Worm (Caenorhabditis elegans) whole organism, mixed stage, embryonic: ENCODE data around the gene his-31.
A peak's percentile ranks its signal among the peaks of the same experiment; 100 is the strongest.

Experiments used
- M03D4.4 ChIP-seq: sonication (generic microtip); optimal IDR thresholded peaks from 2 replicates; lab custom pipeline; 2017; ENCODE audit warnings: mild to moderate bottlenecking, missing genetic modification characterization, missing compliant biosample characterization
- bed-3 ChIP-seq: fragments of 200-800 bp; sonication (Bioruptor generic); optimal IDR thresholded peaks from 3 replicates; lab custom pipeline; 2018; ENCODE audit warnings: mild to moderate bottlenecking, missing genetic modification characterization, moderate library complexity, missing compliant biosample characterization
- ceh-39 ChIP-seq: fragments of 150-350 bp; optimal IDR thresholded peaks from 2 replicates; lab custom pipeline; 2014; ENCODE audit warnings: missing biosample characterization, missing genetic modification characterization
- ceh-43 ChIP-seq: fragments of 200-800 bp; sonication (Bioruptor generic); optimal IDR thresholded peaks from 2 replicates; lab custom pipeline; 2018; ENCODE audit warnings: mild to moderate bottlenecking, missing genetic modification characterization, moderate library complexity, missing compliant biosample characterization
- ceh-83 ChIP-seq: fragments of 200-800 bp; sonication (Bioruptor generic); optimal IDR thresholded peaks from 2 replicates; lab custom pipeline; 2018; ENCODE audit warnings: mild to moderate bottlenecking, missing genetic modification characterization, missing compliant biosample characterization
- ces-1 ChIP-seq: fragments of 150-350 bp; optimal IDR thresholded peaks from 2 replicates; lab custom pipeline; 2014; ENCODE audit warnings: missing biosample characterization, missing genetic modification reagents, missing genetic modification characterization
- cnd-1 ChIP-seq: fragments of 200-800 bp; sonication (Bioruptor generic); optimal IDR thresholded peaks from 2 replicates; lab custom pipeline; 2018; ENCODE audit warnings: mild to moderate bottlenecking, missing genetic modification characterization, missing compliant biosample characterization
- drap-1 ChIP-seq: fragments of 200-800 bp; sonication (Bioruptor generic); optimal IDR thresholded peaks from 3 replicates; lab custom pipeline; 2018; ENCODE audit warnings: mild to moderate bottlenecking, missing genetic modification characterization, missing compliant biosample characterization
- elt-1 ChIP-seq: sonication (generic microtip); optimal IDR thresholded peaks from 2 replicates; lab custom pipeline; 2017; ENCODE audit warnings: missing genetic modification characterization, mild to moderate bottlenecking, missing compliant biosample characterization, antibody characterized with exemption, moderate library complexity, borderline replicate concordance; ENCODE audit not compliant: insufficient read depth
- elt-3 ChIP-seq: fragments of 150-350 bp; optimal IDR thresholded peaks from 2 replicates; lab custom pipeline; 2014; ENCODE audit warnings: missing biosample characterization, missing genetic modification characterization
- flh-1 ChIP-seq: fragments of 200-800 bp; sonication (Bioruptor generic); optimal IDR thresholded peaks from 2 replicates; lab custom pipeline; 2018; ENCODE audit warnings: mild to moderate bottlenecking, missing genetic modification characterization, moderate library complexity, missing compliant biosample characterization
- ham-2 ChIP-seq: fragments of 200-800 bp; sonication (Bioruptor generic); optimal IDR thresholded peaks from 2 replicates; lab custom pipeline; 2018; ENCODE audit warnings: mild to moderate bottlenecking, missing genetic modification characterization, missing compliant biosample characterization
- hlh-1 ChIP-seq: fragments of 150-350 bp; optimal IDR thresholded peaks from 2 replicates; lab custom pipeline; 2014; ENCODE audit warnings: missing biosample characterization, missing genetic modification reagents, missing genetic modification characterization
- lin-13 ChIP-seq: fragments of 150-350 bp; optimal IDR thresholded peaks from 2 replicates; lab custom pipeline; 2014; ENCODE audit warnings: missing biosample characterization, missing genetic modification characterization
- lin-32 ChIP-seq: fragments of 200-800 bp; sonication (Bioruptor generic); optimal IDR thresholded peaks from 2 replicates; lab custom pipeline; 2018; ENCODE audit warnings: mild to moderate bottlenecking, missing genetic modification characterization, missing compliant biosample characterization
- lsy-2 ChIP-seq: fragments of 150-350 bp; optimal IDR thresholded peaks from 2 replicates; lab custom pipeline; 2014; ENCODE audit warnings: missing biosample characterization, missing genetic modification characterization
- mab-5 ChIP-seq: fragments of 150-350 bp; optimal IDR thresholded peaks from 2 replicates; lab custom pipeline; 2014; ENCODE audit warnings: missing biosample characterization, missing genetic modification characterization
- mep-1 ChIP-seq: fragments of 150-350 bp; optimal IDR thresholded peaks from 2 replicates; lab custom pipeline; 2017; ENCODE audit warnings: missing biosample characterization, missing genetic modification reagents, missing genetic modification characterization, inconsistent platforms
- mls-2 ChIP-seq: sonication (generic microtip); optimal IDR thresholded peaks from 2 replicates; lab custom pipeline; 2016; ENCODE audit warnings: mild to moderate bottlenecking, missing genetic modification characterization, moderate library complexity, missing compliant biosample characterization
- nhr-12 ChIP-seq: fragments of 150-350 bp; optimal IDR thresholded peaks from 2 replicates; lab custom pipeline; 2014; ENCODE audit warnings: missing biosample characterization, missing genetic modification characterization
- nhr-2 ChIP-seq: fragments of 150-350 bp; optimal IDR thresholded peaks from 2 replicates; lab custom pipeline; 2014; ENCODE audit warnings: missing biosample characterization, missing genetic modification characterization
- nhr-28 ChIP-seq: fragments of 150-350 bp; optimal IDR thresholded peaks from 2 replicates; lab custom pipeline; 2014; ENCODE audit warnings: missing biosample characterization, missing genetic modification characterization
- nhr-76 ChIP-seq: sonication (generic microtip); optimal IDR thresholded peaks from 2 replicates; lab custom pipeline; 2017; ENCODE audit warnings: missing biosample characterization, missing genetic modification characterization
- pha-4 ChIP-seq: fragments of 150-350 bp; optimal IDR thresholded peaks from 2 replicates; lab custom pipeline; 2018; ENCODE audit warnings: missing biosample characterization, missing genetic modification reagents, missing genetic modification characterization
- sem-2 ChIP-seq: fragments of 200-800 bp; sonication (Bioruptor generic); optimal IDR thresholded peaks from 2 replicates; lab custom pipeline; 2018; ENCODE audit warnings: mild to moderate bottlenecking, missing genetic modification characterization, missing compliant biosample characterization
- sptf-1 ChIP-seq: sonication (generic microtip); optimal IDR thresholded peaks from 2 replicates; lab custom pipeline; 2017; ENCODE audit warnings: mild to moderate bottlenecking, missing genetic modification characterization, moderate library complexity, missing compliant biosample characterization
- tbx-8 ChIP-seq: fragments of 200-800 bp; sonication (Bioruptor generic); optimal IDR thresholded peaks from 2 replicates; lab custom pipeline; 2018; ENCODE audit warnings: mild to moderate bottlenecking, missing genetic modification characterization, moderate library complexity, missing compliant biosample characterization
- unc-120 ChIP-seq: sonication (generic microtip); optimal IDR thresholded peaks from 2 replicates; lab custom pipeline; 2017; ENCODE audit warnings: missing genetic modification characterization, missing compliant biosample characterization; ENCODE audit not compliant: poor library complexity, severe bottlenecking
- unc-39 ChIP-seq: fragments of 150-350 bp; optimal IDR thresholded peaks from 2 replicates; lab custom pipeline; 2014; ENCODE audit warnings: missing biosample characterization, missing genetic modification characterization
- unc-62 ChIP-seq: fragments of 150-350 bp; optimal IDR thresholded peaks from 2 replicates; lab custom pipeline; 2014; ENCODE audit warnings: missing biosample characterization, missing genetic modification reagents, missing genetic modification characterization
- zip-8 ChIP-seq: fragments of 150-350 bp; optimal IDR thresholded peaks from 2 replicates; lab custom pipeline; 2014; ENCODE audit warnings: missing biosample characterization, missing genetic modification characterization
- ztf-11 ChIP-seq: fragments of 150-350 bp; optimal IDR thresholded peaks from 2 replicates; lab custom pipeline; 2014; ENCODE audit warnings: missing biosample characterization, missing genetic modification characterization

The his-31 gene

ce11 chrIV:8333988-8334863, 443 bp upstream of the his-31 start, which contains the start of gene his-32:
TSS of gene his-32 (plus strand) at chrIV:8334305.
- TF ChIP-seq mep-1 (tag; lab: Kevin White, UChicago) (peak; percentile 92), lin-13 (tag; lab: Kevin White, UChicago) (peak; percentile 98), lsy-2 (tag; lab: Kevin White, UChicago) (peak; percentile 78), ceh-83 (peak; percentile 76), tbx-8 (GFP tag; lab: Kevin White, UChicago) (peak; percentile 72), M03D4.4 (tag; lab: Kevin White, UChicago) (peak; percentile 75), sptf-1 (peak; percentile 70), sem-2 (peak; percentile 78), nhr-2 (peak; percentile 76), mab-5 (no peak), ztf-11 (peak; percentile 98), elt-1 (tag; lab: Kevin White, UChicago) (peak; percentile 20), nhr-76 (tag; lab: Kevin White, UChicago) (no peak), unc-39 (peak; percentile 96), ham-2 (GFP tag; lab: Kevin White, UChicago) (no peak), lin-32 (GFP tag; lab: Kevin White, UChicago) (peak; percentile 65), ceh-39 (peak; percentile 99), ces-1 (peak; percentile 39), zip-8 (tag; lab: Kevin White, UChicago) (no peak), ceh-43 (peak; percentile 45), nhr-12 (tag; lab: Kevin White, UChicago) (peak; percentile 87), unc-62 (GFP tag; lab: Kevin White, UChicago) (peak; percentile 89), cnd-1 (peak; percentile 95), flh-1 (GFP tag; lab: Kevin White, UChicago) (no peak), pha-4 (peak; percentile 92), mls-2 (peak; percentile 61), drap-1 (peak; percentile 63), hlh-1 (peak; percentile 64), bed-3 (GFP tag; lab: Kevin White, UChicago) (no peak)

- TF ChIP-seq ham-2 (GFP tag; lab: Kevin White, UChicago) (no peak), unc-62 (GFP tag; lab: Kevin White, UChicago) (no peak), elt-3 (no peak), ceh-39 (no peak), unc-120 (tag; lab: Kevin White, UChicago) (no peak), lsy-2 (tag; lab: Kevin White, UChicago) (no peak), lin-32 (GFP tag; lab: Kevin White, UChicago) (no peak), mls-2 (no peak), ceh-83 (no peak), sptf-1 (no peak), lin-13 (tag; lab: Kevin White, UChicago) (no peak), nhr-76 (tag; lab: Kevin White, UChicago) (no peak), drap-1 (no peak)
Observed at ce11 chrIV:8333554-8333953, 229 bp downstream of the his-31 start.

- no peak for TF ChIP-seq sptf-1
- TF ChIP-seq ceh-43, result no peak
- TF ChIP-seq nhr-76 (tag; lab: Kevin White, UChicago), result no peak
- TF ChIP-seq lin-13 (tag; lab: Kevin White, UChicago), result no peak
- TF ChIP-seq mab-5, result no peak
- no peak for TF ChIP-seq nhr-2
- no peak for TF ChIP-seq ztf-11
- no peak for TF ChIP-seq nhr-28 (tag; lab: Kevin White, UChicago)
- no peak for TF ChIP-seq mep-1 (tag; lab: Kevin White, UChicago)
- TF ChIP-seq lsy-2 (tag; lab: Kevin White, UChicago), result no peak
- no peak for TF ChIP-seq elt-1 (tag; lab: Kevin White, UChicago)
Observed at ce11 chrIV:8333034-8333433, 749 bp downstream of the his-31 start.

ce11 chrIV:8332526-8332925, 1.3 kb downstream of the his-31 start, which contains the start of gene lys-10:
TSS of gene lys-10 (plus strand) at chrIV:8332826.
- no peak for TF ChIP-seq mep-1 (tag; lab: Kevin White, UChicago)
- no peak for TF ChIP-seq lsy-2 (tag; lab: Kevin White, UChicago)
